Fruit fly (Drosophila melanogaster) whole organism, wandering third instar larva: ENCODE results near the gene CG10353.

Experiments used
- Abd-B ChIP-seq: fragments of >200 bp; optimal IDR thresholded peaks from 2 replicates; lab custom pipeline; 2017; ENCODE audit warnings: missing biosample characterization, missing genetic modification characterization
- CG32264 ChIP-seq: fragments of 200-800 bp; sonication (Bioruptor generic); optimal IDR thresholded peaks from 2 replicates; lab custom pipeline; 2016; ENCODE audit warnings: missing biosample characterization, missing genetic modification characterization
- CG9705 ChIP-seq: fragments of 200-800 bp; sonication (Bioruptor generic); optimal IDR thresholded peaks from 2 replicates; lab custom pipeline; 2018; ENCODE audit warnings: missing biosample characterization, mild to moderate bottlenecking, missing genetic modification characterization
- CrebA ChIP-seq: fragments of 200-800 bp; sonication (Bioruptor generic); optimal IDR thresholded peaks from 2 replicates; lab custom pipeline; 2016; ENCODE audit warnings: missing biosample characterization, mild to moderate bottlenecking, missing genetic modification characterization, borderline replicate concordance
- Dfd ChIP-seq: fragments of >200 bp; optimal IDR thresholded peaks from 2 replicates; lab custom pipeline; 2017; ENCODE audit warnings: missing biosample characterization, missing genetic modification characterization
- Dif ChIP-seq: fragments of 200-275, 200-300 bp; sonication (Bioruptor generic); optimal IDR thresholded peaks from 2 replicates; lab custom pipeline; 2018; ENCODE audit warnings: missing biosample characterization, missing genetic modification characterization; ENCODE audit not compliant: partially characterized antibody
- GATAd ChIP-seq: sonication (Bioruptor generic); optimal IDR thresholded peaks from 2 replicates; lab custom pipeline; 2016; ENCODE audit warnings: missing biosample characterization, missing genetic modification characterization
- Hnf4 ChIP-seq: fragments of 200-800 bp; sonication (Bioruptor generic); optimal IDR thresholded peaks from 2 replicates; lab custom pipeline; 2016; ENCODE audit warnings: missing biosample characterization, mild to moderate bottlenecking, missing genetic modification characterization
- Hr78 ChIP-seq: fragments of >200 bp; optimal IDR thresholded peaks from 2 replicates; lab custom pipeline; 2017; ENCODE audit warnings: missing biosample characterization, missing genetic modification characterization
- Hr83 ChIP-seq: fragments of 200-300 bp; sonication (Bioruptor generic); optimal IDR thresholded peaks from 2 replicates; lab custom pipeline; 2016; ENCODE audit warnings: missing biosample characterization, mild to moderate bottlenecking, missing genetic modification characterization, moderate library complexity; ENCODE audit not compliant: poor library complexity, severe bottlenecking
- Jra ChIP-seq: sonication (Bioruptor generic); optimal IDR thresholded peaks from 2 replicates; lab custom pipeline; 2016; ENCODE audit warnings: missing biosample characterization, missing genetic modification characterization
- Mio ChIP-seq: sonication (Bioruptor generic); optimal IDR thresholded peaks from 2 replicates; lab custom pipeline; 2016; ENCODE audit warnings: missing biosample characterization, missing genetic modification characterization
- Rel ChIP-seq, 2 experiments: fragments of 200-800 bp; sonication (Bioruptor generic) in 1 of 2; optimal IDR thresholded peaks; 2 replicates in 1 of 2; 3 replicates in 1 of 2; lab custom pipeline; 2016 to 2019; ENCODE audit warnings: mild to moderate bottlenecking in 2 of 2, missing biosample characterization in 2 of 2, missing genetic modification characterization in 2 of 2, moderate library complexity in 1 of 2
- Sp1 ChIP-seq: fragments of 200-800 bp; sonication (Bioruptor generic); optimal IDR thresholded peaks from 3 replicates; lab custom pipeline; 2019; ENCODE audit warnings: missing biosample characterization, mild to moderate bottlenecking, missing genetic modification characterization, moderate library complexity
- Vsx2 ChIP-seq: fragments of 200-300, 225-300 bp; sonication (Bioruptor generic); optimal IDR thresholded peaks from 2 replicates; lab custom pipeline; 2018; ENCODE audit warnings: missing biosample characterization, missing genetic modification characterization; ENCODE audit not compliant: partially characterized antibody
- br ChIP-seq: fragments of 200-800 bp; sonication (Bioruptor generic); optimal IDR thresholded peaks from 2 replicates; lab custom pipeline; 2016; ENCODE audit warnings: missing biosample characterization, missing genetic modification characterization
- brk ChIP-seq: fragments of 200-800 bp; sonication (Bioruptor generic); optimal IDR thresholded peaks from 2 replicates; lab custom pipeline; 2016; ENCODE audit warnings: missing biosample characterization, mild to moderate bottlenecking, missing genetic modification characterization
- dl ChIP-seq, 2 experiments: fragments of 175-275, 200-275 bp in 1 of 2; fragments of 200-275 bp in 1 of 2; sonication (Bioruptor generic); optimal IDR thresholded peaks; lab custom pipeline; 2018; ENCODE audit warnings: mild to moderate bottlenecking in 2 of 2, missing biosample characterization in 2 of 2, missing genetic modification characterization in 2 of 2, moderate library complexity in 2 of 2; ENCODE audit not compliant: partially characterized antibody in 2 of 2, insufficient read depth in 1 of 2
- dmrt93B ChIP-seq: fragments of 200-800 bp; sonication (Bioruptor generic); optimal IDR thresholded peaks from 2 replicates; lab custom pipeline; 2018; ENCODE audit warnings: missing biosample characterization, mild to moderate bottlenecking, missing genetic modification characterization
- dsf ChIP-seq: sonication (Bioruptor generic); optimal IDR thresholded peaks from 2 replicates; lab custom pipeline; 2016; ENCODE audit warnings: missing biosample characterization, missing genetic modification characterization, borderline replicate concordance
- ey ChIP-seq: fragments of 200-800 bp; sonication (Bioruptor generic); optimal IDR thresholded peaks from 2 replicates; lab custom pipeline; 2016; ENCODE audit warnings: missing biosample characterization, missing genetic modification characterization
- foxo ChIP-seq, 2 experiments: fragments of 200-800 bp; sonication (Bioruptor generic); optimal IDR thresholded peaks; 2 replicates in 1 of 2; 3 replicates in 1 of 2; lab custom pipeline; 2016 to 2017; ENCODE audit warnings: missing biosample characterization in 2 of 2, missing genetic modification characterization in 2 of 2
- fru ChIP-seq: fragments of 200-800 bp; sonication (Bioruptor generic); optimal IDR thresholded peaks from 3 replicates; lab custom pipeline; 2016; ENCODE audit warnings: missing biosample characterization, mild to moderate bottlenecking, missing genetic modification characterization
- h ChIP-seq: fragments of 200-800 bp; sonication (Bioruptor generic); optimal IDR thresholded peaks from 3 replicates; lab custom pipeline; 2016; ENCODE audit warnings: missing biosample characterization, mild to moderate bottlenecking, missing genetic modification characterization
- jim ChIP-seq: fragments of 175-275, 200-325 bp; sonication (Bioruptor generic); optimal IDR thresholded peaks from 2 replicates; lab custom pipeline; 2016; ENCODE audit warnings: missing biosample characterization, mild to moderate bottlenecking, missing genetic modification characterization
- lola ChIP-seq: fragments of >200 bp; optimal IDR thresholded peaks from 2 replicates; lab custom pipeline; 2017; ENCODE audit warnings: missing biosample characterization, missing genetic modification characterization
- pan ChIP-seq: fragments of >200 bp; optimal IDR thresholded peaks from 2 replicates; lab custom pipeline; 2017
- sage ChIP-seq: fragments of 200-800 bp; sonication (Bioruptor generic); optimal IDR thresholded peaks from 2 replicates; lab custom pipeline; 2016; ENCODE audit warnings: missing biosample characterization, mild to moderate bottlenecking, missing genetic modification characterization
- sv ChIP-seq: fragments of 200-800 bp; sonication (Bioruptor generic); optimal IDR thresholded peaks from 3 replicates; lab custom pipeline; 2016; ENCODE audit warnings: missing biosample characterization, missing genetic modification characterization
- tai ChIP-seq: sonication (Bioruptor generic); optimal IDR thresholded peaks from 2 replicates; lab custom pipeline; 2016; ENCODE audit warnings: missing biosample characterization, missing genetic modification characterization
- usp ChIP-seq: fragments of >200 bp; optimal IDR thresholded peaks from 2 replicates; lab custom pipeline; 2017; ENCODE audit warnings: missing biosample characterization, missing genetic modification characterization
- woc ChIP-seq: sonication (Bioruptor generic); optimal IDR thresholded peaks from 2 replicates; lab custom pipeline; 2016; ENCODE audit warnings: missing biosample characterization, mild to moderate bottlenecking, missing genetic modification characterization

Gene CG10353

dm6 chrX:11848507-11849264 lies 38.3 kb downstream of the CG10353 start:
- TF ChIP-seq pan (lab: Kevin White, UChicago) = no peak
- TF ChIP-seq Hr78 = no peak
- no peak for TF ChIP-seq Hnf4
- no peak for TF ChIP-seq dmrt93B (GFP tag; lab: Kevin White, UChicago)
- TF ChIP-seq lola (GFP tag; lab: Kevin White, UChicago) = no peak
- TF ChIP-seq fru (GFP tag; lab: Kevin White, UChicago) = no peak
- no peak for TF ChIP-seq ey (GFP tag; lab: Kevin White, UChicago)
- no peak for TF ChIP-seq brk
- TF ChIP-seq GATAd (GFP tag; lab: Kevin White, UChicago) = no peak
- no peak for TF ChIP-seq Dfd
- TF ChIP-seq woc (GFP tag; lab: Kevin White, UChicago) = no peak
- TF ChIP-seq sv = no peak
- TF ChIP-seq CrebA (GFP tag; lab: Kevin White, UChicago) = no peak
- TF ChIP-seq Abd-B (GFP tag; lab: Kevin White, UChicago) = no peak
- TF ChIP-seq dl (GFP tag; optimal IDR thresholded peaks at IDR 0.05; lab: Kevin White, UChicago; ENCODE audit: insufficient read depth in 1 of 2, partially characterized antibody in 2 of 2) = no peak
- TF ChIP-seq tai (GFP tag; lab: Kevin White, UChicago) = no peak
- TF ChIP-seq Vsx2 (GFP tag; lab: Kevin White, UChicago) = no peak
- no peak for TF ChIP-seq foxo (GFP tag; optimal IDR thresholded peaks at IDR 0.05; lab: Kevin White, UChicago)
- TF ChIP-seq Hr83 (GFP tag; lab: Kevin White, UChicago) = no peak

dm6 chrX:11846049-11846718 lies 40.8 kb downstream of the CG10353 start, which contains the start of gene CG15740:
TSS of gene CG15740 (minus strand) at chrX:11846099.
- no peak for TF ChIP-seq tai (GFP tag; lab: Kevin White, UChicago)
- TF ChIP-seq Hnf4 = no peak
- TF ChIP-seq Vsx2 (GFP tag; lab: Kevin White, UChicago) = no peak
- TF ChIP-seq ey (GFP tag; lab: Kevin White, UChicago) = no peak
- TF ChIP-seq Dif (GFP tag; lab: Kevin White, UChicago) = no peak
- TF ChIP-seq dsf (GFP tag; lab: Kevin White, UChicago) = no peak
- no peak for TF ChIP-seq sage
- TF ChIP-seq dmrt93B (GFP tag; lab: Kevin White, UChicago) = no peak
- no peak for TF ChIP-seq Mio (GFP tag; lab: Kevin White, UChicago)
- TF ChIP-seq jim (GFP tag; lab: Kevin White, UChicago) = no peak
- TF ChIP-seq usp (GFP tag; lab: Kevin White, UChicago) = no peak
- TF ChIP-seq Rel (GFP tag; optimal IDR thresholded peaks at IDR 0.05; lab: Kevin White, UChicago) = no peak
- TF ChIP-seq Rel (tag; optimal IDR thresholded peaks at IDR 0.05; lab: Kevin White, UChicago) = no peak
- TF ChIP-seq Jra = no peak
- no peak for TF ChIP-seq Hr83 (GFP tag; lab: Kevin White, UChicago)
- TF ChIP-seq Dfd = no peak

dm6 chrX:11841702-11842378 lies 45.1 kb downstream of the CG10353 start:
- no peak for TF ChIP-seq h (GFP tag; lab: Kevin White, UChicago)
- TF ChIP-seq CG9705 = no peak

- TF ChIP-seq Mio (GFP tag; lab: Kevin White, UChicago) (no peak), CG32264 (GFP tag; lab: Kevin White, UChicago) (no peak), woc (GFP tag; lab: Kevin White, UChicago) (no peak), foxo (GFP tag; optimal IDR thresholded peaks at IDR 0.05; lab: Kevin White, UChicago) (no peak), dsf (GFP tag; lab: Kevin White, UChicago) (no peak), Sp1 (GFP tag; lab: Kevin White, UChicago) (no peak), pan (lab: Kevin White, UChicago) (no peak), br (GFP tag; lab: Kevin White, UChicago) (no peak), Hnf4 (no peak), Hr83 (GFP tag; lab: Kevin White, UChicago) (no peak), CrebA (GFP tag; lab: Kevin White, UChicago) (no peak)
Observed at dm6 chrX:11839308-11839707, 47.7 kb downstream of the CG10353 start, which contains the start of gene Cyp28c1. TSS of gene Cyp28c1 (plus strand) at chrX:11839608.
